Fruit fly (Drosophila melanogaster): ENCODE data around the gene Keap1.

DNA sequence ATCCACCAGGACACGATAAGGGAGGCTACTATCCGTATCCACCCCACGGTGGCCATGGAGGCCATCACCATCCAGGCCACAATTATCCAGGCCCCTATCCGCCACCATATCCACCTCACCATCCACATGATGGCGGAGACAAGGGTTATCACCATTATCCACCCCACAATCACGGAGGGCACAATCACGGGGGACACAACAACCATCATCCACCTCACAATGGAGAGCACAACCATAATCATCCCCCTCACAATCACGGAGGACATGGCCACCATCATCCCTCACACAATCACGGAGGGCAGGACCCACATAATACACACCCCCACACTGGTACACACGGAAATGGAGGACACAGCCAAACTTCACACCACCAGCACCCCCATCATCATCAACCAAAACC, 49.9 kb downstream of the Keap1 start:
- TF ChIP-seq rn (GFP tag; IDR thresholded peaks at IDR 0.05), result no peak
- TF ChIP-seq CG14655 (GFP tag; optimal IDR thresholded peaks at IDR 0.05), result no peak
- TF ChIP-seq EcR (GFP tag; optimal IDR thresholded peaks at IDR 0.05), result no peak
- TF ChIP-seq CG9948 (tag; optimal IDR thresholded peaks at IDR 0.05), result no peak
- no peak for TF ChIP-seq CG4496 (GFP tag; IDR thresholded peaks at IDR 0.05)
- TF ChIP-seq CG13204 (GFP tag; optimal IDR thresholded peaks at IDR 0.05), result no peak
- no peak for TF ChIP-seq CG8159 (tag; optimal IDR thresholded peaks at IDR 0.05)
- TF ChIP-seq CG34367 (tag; optimal IDR thresholded peaks at IDR 0.05), result no peak
- no peak for TF ChIP-seq Pif1A (GFP tag; optimal IDR thresholded peaks at IDR 0.05)
- no peak for TF ChIP-seq fd96Ca (GFP tag; IDR thresholded peaks at IDR 0.05)
- no peak for TF ChIP-seq CG10348 (GFP tag; IDR thresholded peaks at IDR 0.05)
- no peak for TF ChIP-seq Ets98B (GFP tag; IDR thresholded peaks at IDR 0.05)
